Worm (Caenorhabditis elegans): Measurements from ENCODE around the gene ccg-1.

- TF ChIP-seq ztf-23 (GFP tag; IDR thresholded peaks at IDR 0.05): no peak
- TF ChIP-seq flt-1 (GFP tag; IDR thresholded peaks at IDR 0.05): no peak
- no peak for TF ChIP-seq med-1 (GFP tag; optimal IDR thresholded peaks at IDR 0.05; ENCODE audit: insufficient read depth)
- no peak for TF ChIP-seq ref-1 (GFP tag; conservative IDR thresholded peaks at IDR 0.05)
- no peak for TF ChIP-seq klf-2 (GFP tag; conservative IDR thresholded peaks at IDR 0.05)
- TF ChIP-seq T22C8.4 (GFP tag; IDR thresholded peaks at IDR 0.05): no peak
- TF ChIP-seq ztf-29 (GFP tag; IDR thresholded peaks at IDR 0.05): no peak
- no peak for TF ChIP-seq tab-1 (GFP tag; IDR thresholded peaks at IDR 0.05)
These were observed 40.5 kb downstream of the ccg-1 start, which contains the start of gene pkd-2 for ce11 chrIV:15234943-15235605.
